Worm (Caenorhabditis elegans) whole organism, L1 larva: Measurements from ENCODE around the gene par-1.

Experiments used
- lin-39 ChIP-seq: fragments of 150-350 bp; optimal IDR thresholded peaks from 2 replicates; lab custom pipeline; 2014; ENCODE audit warnings: missing biosample characterization, missing genetic modification reagents, missing genetic modification characterization
- lsy-2 ChIP-seq, 2 experiments: fragments of 150-350 bp; optimal IDR thresholded peaks; 2 replicates each; lab custom pipeline; 2014; ENCODE audit warnings: missing biosample characterization in 2 of 2, missing genetic modification characterization in 2 of 2
- nhr-12 ChIP-seq: sonication (generic microtip); optimal IDR thresholded peaks from 2 replicates; lab custom pipeline; 2017; ENCODE audit warnings: missing biosample characterization, missing genetic modification characterization
- nhr-28 ChIP-seq: fragments of 150-350 bp; optimal IDR thresholded peaks from 2 replicates; lab custom pipeline; 2014; ENCODE audit warnings: missing biosample characterization, missing genetic modification characterization
- xbp-1 ChIP-seq: sonication (generic microtip); optimal IDR thresholded peaks from 2 replicates; lab custom pipeline; 2016; ENCODE audit warnings: missing genetic modification characterization, missing compliant biosample characterization

DNA sequence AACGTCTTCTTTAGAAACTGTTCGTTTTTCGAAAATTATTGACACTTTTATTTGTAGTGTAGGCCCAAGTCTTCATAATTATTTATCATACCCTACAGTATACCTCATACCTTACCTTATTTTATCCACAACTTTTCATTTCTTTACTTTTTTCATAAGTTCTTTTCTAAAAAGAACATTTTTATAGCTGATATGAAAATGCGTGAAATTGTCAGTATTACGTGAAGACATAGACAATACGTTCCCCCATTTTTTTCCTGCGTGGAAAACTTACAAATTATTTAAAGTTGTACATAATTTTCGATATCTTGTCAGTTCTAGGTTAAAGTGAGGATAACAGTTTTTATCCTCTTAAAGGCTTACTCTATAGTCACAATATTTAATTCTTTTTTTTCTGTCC lies 75.3 kb downstream of the par-1 start:
- no peak for TF ChIP-seq lsy-2 (tag; optimal IDR thresholded peaks at IDR 0.05; lab: Kevin White, UChicago)
- no peak for TF ChIP-seq nhr-28 (tag; lab: Kevin White, UChicago)
- no peak for TF ChIP-seq lin-39 (tag; lab: Kevin White, UChicago)
- no peak for TF ChIP-seq xbp-1
- TF ChIP-seq nhr-12 (tag; lab: Kevin White, UChicago), result no peak
